Fruit fly (Drosophila melanogaster) whole organism, pupa: ENCODE measurements around the gene mthl5.

Source experiments
- CG13204 ChIP-seq: fragments of 200-800 bp; sonication (Bioruptor generic); optimal IDR thresholded peaks from 2 replicates; lab custom pipeline; 2018; ENCODE audit warnings: missing biosample characterization, mild to moderate bottlenecking, missing genetic modification characterization, moderate library complexity
- CG17806 ChIP-seq: fragments of 200-800 bp; sonication (Bioruptor generic); optimal IDR thresholded peaks from 2 replicates; lab custom pipeline; 2018; ENCODE audit warnings: missing biosample characterization, mild to moderate bottlenecking, missing genetic modification characterization, moderate library complexity
- CG34367 ChIP-seq: fragments of 200-800 bp; sonication (Bioruptor generic); optimal IDR thresholded peaks from 2 replicates; lab custom pipeline; 2018; ENCODE audit warnings: missing biosample characterization, mild to moderate bottlenecking, missing genetic modification characterization
- CG8159 ChIP-seq: fragments of 200-800 bp; sonication (Bioruptor generic); optimal IDR thresholded peaks from 3 replicates; lab custom pipeline; 2018; ENCODE audit warnings: missing biosample characterization, mild to moderate bottlenecking, missing genetic modification characterization, moderate library complexity
- D1 ChIP-seq: fragments of 200-800 bp; sonication (Bioruptor generic); optimal IDR thresholded peaks from 2 replicates; lab custom pipeline; 2018; ENCODE audit warnings: missing biosample characterization, mild to moderate bottlenecking, missing genetic modification characterization, moderate library complexity
- Ets98B ChIP-seq: fragments of 200-800 bp; sonication (Bioruptor generic); IDR thresholded peaks from 2 replicates; pipeline ENCODE4 v1.3.6; 2022; ENCODE audit warnings: missing biosample characterization, missing genetic modification characterization
- Pif1A ChIP-seq: fragments of 200-800 bp; sonication (Bioruptor generic); optimal IDR thresholded peaks from 3 replicates; lab custom pipeline; 2016; ENCODE audit warnings: missing biosample characterization, missing genetic modification characterization

dm6 chr3R:11868562-11868961, 18.4 kb downstream of the mthl5 start:
- TF ChIP-seq Ets98B (GFP tag; lab: Robert Waterston, UW), result no peak
- TF ChIP-seq CG34367, result no peak
- no peak for TF ChIP-seq CG17806 (tag; lab: Kevin White, UChicago)
- no peak for TF ChIP-seq Pif1A (GFP tag; lab: Kevin White, UChicago)
- TF ChIP-seq D1 (tag; lab: Kevin White, UChicago), result no peak
- no peak for TF ChIP-seq CG8159
- TF ChIP-seq CG13204, result no peak
